Fruit fly (Drosophila melanogaster) whole organism, adult: ENCODE measurements around the gene CG1116.
A peak's percentile ranks its signal among the peaks of the same experiment; 100 is the strongest.

Experiments used
- CG11617 ChIP-seq: fragments of 200-800 bp; sonication (Bioruptor generic); optimal IDR thresholded peaks from 2 replicates; lab custom pipeline; 2017; ENCODE audit warnings: mild to moderate bottlenecking, missing biosample characterization, missing genetic modification reagents, missing genetic modification characterization
- CG12768 ChIP-seq: fragments of 200-800 bp; sonication (Bioruptor generic); optimal IDR thresholded peaks from 2 replicates; lab custom pipeline; 2017; ENCODE audit warnings: missing biosample characterization, missing genetic modification characterization, mild to moderate bottlenecking, moderate library complexity, missing genetic modification reagents
- CG14711 ChIP-seq: fragments of 200-800 bp; sonication (Bioruptor generic); optimal IDR thresholded peaks from 2 replicates; lab custom pipeline; 2018; ENCODE audit warnings: missing biosample characterization, mild to moderate bottlenecking, missing genetic modification characterization, moderate library complexity
- CG1620 ChIP-seq: fragments of 200-800 bp; sonication (Bioruptor generic); optimal IDR thresholded peaks from 2 replicates; lab custom pipeline; 2016; ENCODE audit warnings: missing biosample characterization, missing genetic modification characterization
- CG33017 ChIP-seq: fragments of 200-800 bp; sonication (Bioruptor generic); optimal IDR thresholded peaks from 2 replicates; lab custom pipeline; 2018; ENCODE audit warnings: missing biosample characterization, mild to moderate bottlenecking, missing genetic modification characterization, moderate library complexity
- CG5204 ChIP-seq: fragments of 200-800 bp; sonication (Bioruptor generic); optimal IDR thresholded peaks from 2 replicates; lab custom pipeline; 2016; ENCODE audit warnings: missing biosample characterization, missing genetic modification characterization
- CG7045 ChIP-seq: fragments of 200-800 bp; sonication (Bioruptor generic); optimal IDR thresholded peaks from 2 replicates; lab custom pipeline; 2017; ENCODE audit warnings: missing biosample characterization, mild to moderate bottlenecking, missing genetic modification characterization
- CG7101 ChIP-seq: fragments of 200-800 bp; sonication (Bioruptor generic); optimal IDR thresholded peaks from 2 replicates; lab custom pipeline; 2018; ENCODE audit warnings: missing biosample characterization, mild to moderate bottlenecking, missing genetic modification characterization, moderate library complexity
- Clk ChIP-seq: fragments of 200-800 bp; sonication (Bioruptor generic); optimal IDR thresholded peaks from 2 replicates; lab custom pipeline; 2017; ENCODE audit warnings: missing biosample characterization, missing genetic modification characterization
- Crg-1 ChIP-seq: fragments of 200-800 bp; sonication (Bioruptor generic); optimal IDR thresholded peaks from 2 replicates; lab custom pipeline; 2016; ENCODE audit warnings: missing biosample characterization, missing genetic modification characterization
- Hr96 ChIP-seq: fragments of 200-800 bp; sonication (Bioruptor generic); optimal IDR thresholded peaks from 2 replicates; lab custom pipeline; 2016; ENCODE audit warnings: missing biosample characterization, missing genetic modification characterization
- Mnt ChIP-seq: fragments of 200-800 bp; sonication (Bioruptor generic); optimal IDR thresholded peaks from 2 replicates; lab custom pipeline; 2016; ENCODE audit warnings: missing biosample characterization, mild to moderate bottlenecking, missing genetic modification characterization
- bab1 ChIP-seq: fragments of 200-800 bp; sonication (Bioruptor generic); optimal IDR thresholded peaks from 3 replicates; lab custom pipeline; 2019; ENCODE audit warnings: missing biosample characterization, mild to moderate bottlenecking, missing genetic modification characterization, moderate library complexity
- cic ChIP-seq: fragments of 200-800 bp; sonication (Bioruptor generic); optimal IDR thresholded peaks from 2 replicates; lab custom pipeline; 2017; ENCODE audit warnings: missing biosample characterization, mild to moderate bottlenecking, missing genetic modification characterization, moderate library complexity
- cnc ChIP-seq, 2 experiments: fragments of >200 bp; optimal IDR thresholded peaks; 2 replicates each; lab custom pipeline; 2017
- kay ChIP-seq: fragments of 200-800 bp; sonication (Bioruptor generic); peaks from one replicate; lab custom pipeline; 2016; ENCODE audit warnings: missing biosample characterization, missing genetic modification characterization, borderline replicate concordance
- ovo ChIP-seq: fragments of 200-800 bp; sonication (Bioruptor generic); optimal IDR thresholded peaks from 2 replicates; lab custom pipeline; 2016; ENCODE audit warnings: missing biosample characterization, missing genetic modification characterization
- pad ChIP-seq: fragments of 200-800 bp; sonication (Bioruptor generic); optimal IDR thresholded peaks from 3 replicates; lab custom pipeline; 2017; ENCODE audit warnings: missing biosample characterization, missing genetic modification characterization, mild to moderate bottlenecking, moderate library complexity, missing genetic modification reagents
- tj ChIP-seq: fragments of 200-800 bp; sonication (Bioruptor generic); optimal IDR thresholded peaks from 3 replicates; lab custom pipeline; 2017; ENCODE audit warnings: missing biosample characterization, mild to moderate bottlenecking, missing genetic modification characterization, moderate library complexity
- toe ChIP-seq: fragments of 200-800 bp; sonication (Bioruptor generic); optimal IDR thresholded peaks from 2 replicates; lab custom pipeline; 2016; ENCODE audit warnings: missing biosample characterization, missing genetic modification characterization

CG1116 gene

dm6 chr3R:5232197-5232607 lies 12.7 kb downstream of the CG1116 start, which contains the start of the genes Kat60 and Mms19:
TSS of gene Kat60 (minus strand) at chr3R:5232209.
TSS of gene Mms19 (plus strand) at chr3R:5232543.
- TF ChIP-seq CG33017 (tag; lab: Kevin White, UChicago) (peak; percentile 44), cnc (optimal IDR thresholded peaks at IDR 0.05; lab: Kevin White, UChicago) (no peak), Crg-1 (GFP tag; lab: Kevin White, UChicago) (peak; percentile 17), CG7101 (tag; lab: Kevin White, UChicago) (peak; percentile 61), kay (no peak), CG11617 (peak; percentile 56), ovo (GFP tag; lab: Kevin White, UChicago) (peak; percentile 62), toe (GFP tag; lab: Kevin White, UChicago) (peak; percentile 93), Mnt (GFP tag; lab: Kevin White, UChicago) (peak; percentile 80), CG7045 (peak; percentile 64), cic (GFP tag; lab: Kevin White, UChicago) (no peak), CG1620 (peak; percentile 86), CG5204 (GFP tag; lab: Kevin White, UChicago) (no peak), CG14711 (tag; lab: Kevin White, UChicago) (peak; percentile 91), CG12768 (GFP tag; lab: Kevin White, UChicago) (peak; percentile 43), tj (peak; percentile 76), Clk (GFP tag; lab: Kevin White, UChicago) (peak; percentile 59), pad (GFP tag; lab: Kevin White, UChicago) (peak; percentile 58), Hr96 (GFP tag; lab: Kevin White, UChicago) (no peak), bab1 (peak; percentile 32)

dm6 chr3R:5237215-5237614 lies 17.8 kb downstream of the CG1116 start, which contains the start of gene rtp:
TSS of gene rtp (minus strand) at chr3R:5237315.
- no peak for TF ChIP-seq Clk (GFP tag; lab: Kevin White, UChicago)
- TF ChIP-seq Crg-1 (GFP tag; lab: Kevin White, UChicago): no peak
- no peak for TF ChIP-seq cic (GFP tag; lab: Kevin White, UChicago)
- TF ChIP-seq CG1620: no peak
- no peak for TF ChIP-seq pad (GFP tag; lab: Kevin White, UChicago)
- TF ChIP-seq bab1: no peak
- TF ChIP-seq Hr96 (GFP tag; lab: Kevin White, UChicago): no peak
- TF ChIP-seq CG12768 (GFP tag; lab: Kevin White, UChicago): no peak
- TF ChIP-seq kay: no peak
- TF ChIP-seq tj: no peak
- TF ChIP-seq CG11617: no peak
- TF ChIP-seq CG5204 (GFP tag; lab: Kevin White, UChicago): no peak
- no peak for TF ChIP-seq ovo (GFP tag; lab: Kevin White, UChicago)
- TF ChIP-seq CG33017 (tag; lab: Kevin White, UChicago): no peak

dm6 chr3R:5240721-5241120 lies 21.3 kb downstream of the CG1116 start, which contains the start of gene CG33293:
TSS of gene CG33293 (minus strand) at chr3R:5240735.
- TF ChIP-seq pad (GFP tag; lab: Kevin White, UChicago) (no peak), Crg-1 (GFP tag; lab: Kevin White, UChicago) (no peak), kay (no peak), CG33017 (tag; lab: Kevin White, UChicago) (no peak)

- no peak for TF ChIP-seq Mnt (GFP tag; lab: Kevin White, UChicago)
- no peak for TF ChIP-seq tj
- no peak for TF ChIP-seq CG5204 (GFP tag; lab: Kevin White, UChicago)
- TF ChIP-seq CG14711 (tag; lab: Kevin White, UChicago): no peak
- TF ChIP-seq cic (GFP tag; lab: Kevin White, UChicago): no peak
- no peak for TF ChIP-seq CG7101 (tag; lab: Kevin White, UChicago)
- no peak for TF ChIP-seq Crg-1 (GFP tag; lab: Kevin White, UChicago)
- no peak for TF ChIP-seq cnc (optimal IDR thresholded peaks at IDR 0.05; lab: Kevin White, UChicago)
- no peak for TF ChIP-seq CG1620
- no peak for TF ChIP-seq ovo (GFP tag; lab: Kevin White, UChicago)
- no peak for TF ChIP-seq toe (GFP tag; lab: Kevin White, UChicago)
- no peak for TF ChIP-seq kay
- no peak for TF ChIP-seq CG11617
- TF ChIP-seq CG12768 (GFP tag; lab: Kevin White, UChicago): no peak
- no peak for TF ChIP-seq pad (GFP tag; lab: Kevin White, UChicago)
- TF ChIP-seq Clk (GFP tag; lab: Kevin White, UChicago): no peak
These were observed 27.5 kb downstream of the CG1116 start for dm6 chr3R:5246950-5247349.

dm6 chr3R:5249308-5249707 lies 29.9 kb downstream of the CG1116 start:
- TF ChIP-seq cnc (optimal IDR thresholded peaks at IDR 0.05; lab: Kevin White, UChicago) (no peak), kay (peak; percentile 93)

dm6 chr3R:5250530-5251242 lies 31.2 kb downstream of the CG1116 start:
- TF ChIP-seq tj (peak; percentile 48), toe (GFP tag; lab: Kevin White, UChicago) (no peak), CG7101 (tag; lab: Kevin White, UChicago) (peak; percentile 35), Mnt (GFP tag; lab: Kevin White, UChicago) (peak; percentile 12), cnc (optimal IDR thresholded peaks at IDR 0.05; lab: Kevin White, UChicago) (no peak), ovo (GFP tag; lab: Kevin White, UChicago) (no peak), CG11617 (no peak), CG7045 (peak; percentile 37), CG1620 (no peak), CG33017 (tag; lab: Kevin White, UChicago) (no peak), CG12768 (GFP tag; lab: Kevin White, UChicago) (peak; percentile 62), bab1 (no peak), Crg-1 (GFP tag; lab: Kevin White, UChicago) (no peak), cic (GFP tag; lab: Kevin White, UChicago) (peak; percentile 61)
